Worm (Caenorhabditis elegans) whole organism, L1 larva: Measurements from ENCODE around the gene T24E12.3.

Experiments used
- aly-2 ChIP-seq: fragments of 150-350 bp; optimal IDR thresholded peaks from 2 replicates; lab custom pipeline; 2014; ENCODE audit warnings: missing biosample characterization, missing genetic modification characterization
- ceh-82 ChIP-seq, 3 experiments: fragments of 150-350 bp in 1 of 3; sonication (generic microtip) in 2 of 3; optimal IDR thresholded peaks; 2 replicates each; lab custom pipeline; 2014 to 2017; ENCODE audit warnings: missing biosample characterization in 3 of 3, missing genetic modification characterization in 3 of 3
- elt-2 ChIP-seq: sonication (generic microtip); optimal IDR thresholded peaks from 2 replicates; lab custom pipeline; 2016; ENCODE audit warnings: missing genetic modification characterization, mild to moderate bottlenecking, inconsistent platforms, missing compliant biosample characterization, missing genetic modification reagents
- elt-3 ChIP-seq, 6 experiments: fragments of 150-350 bp in 1 of 6; sonication (generic microtip); optimal IDR thresholded peaks; 2 replicates each; lab custom pipeline; 2017 to 2018; ENCODE audit warnings: missing biosample characterization in 6 of 6, missing genetic modification characterization in 6 of 6, inconsistent platforms in 1 of 6
- nhr-12 ChIP-seq: sonication (generic microtip); optimal IDR thresholded peaks from 2 replicates; lab custom pipeline; 2017; ENCODE audit warnings: missing biosample characterization, missing genetic modification characterization
- nhr-84 ChIP-seq: sonication (generic microtip); optimal IDR thresholded peaks from 2 replicates; lab custom pipeline; 2017; ENCODE audit warnings: missing biosample characterization, missing genetic modification characterization

- TF ChIP-seq nhr-12 (tag; lab: Kevin White, UChicago) (no peak), elt-2 (tag; lab: Kevin White, UChicago) (no peak), elt-3 (tag; optimal IDR thresholded peaks at IDR 0.05; lab: Kevin White, UChicago) (no peak), ceh-82 (tag; optimal IDR thresholded peaks at IDR 0.05; lab: Kevin White, UChicago) (no peak), nhr-84 (tag; lab: Kevin White, UChicago) (no peak), aly-2 (tag; lab: Kevin White, UChicago) (no peak)
Observed at ce11 chrII:3795323-3795722, 19.5 kb downstream of the T24E12.3 start, which contains the start of gene Y8A9A.2.
